Fruit fly (Drosophila melanogaster): ENCODE measurements around the gene Osi2.

- TF ChIP-seq Hr83 (GFP tag; optimal IDR thresholded peaks at IDR 0.05; ENCODE audit: poor library complexity, severe bottlenecking) (no peak), pan (optimal IDR thresholded peaks at IDR 0.05) (no peak), psq (GFP tag; optimal IDR thresholded peaks at IDR 0.05) (no peak), Dfd (GFP tag; optimal IDR thresholded peaks at IDR 0.05) (no peak), Vsx2 (GFP tag; optimal IDR thresholded peaks at IDR 0.05; ENCODE audit: partially characterized antibody) (no peak)
Measured at dm6 chr3R:6167183-6167582, 42.0 kb upstream of the Osi2 start, which contains the start of gene CG1077.
